Worm (Caenorhabditis elegans) whole organism, L2 larva: Measurements from ENCODE around the gene gcst-1.

Experiments used
- C34F6.9 ChIP-seq: fragments of 150-350 bp; optimal IDR thresholded peaks from 2 replicates; lab custom pipeline; 2014; ENCODE audit warnings: missing biosample characterization, missing genetic modification characterization
- F13H6.1 ChIP-seq: sonication (generic microtip); optimal IDR thresholded peaks from 2 replicates; lab custom pipeline; 2016; ENCODE audit warnings: missing genetic modification characterization, missing compliant biosample characterization
- Y55F3AM.14 ChIP-seq: fragments of 200-800 bp; sonication (Bioruptor generic); optimal IDR thresholded peaks from 2 replicates; lab custom pipeline; 2018; ENCODE audit warnings: mild to moderate bottlenecking, missing genetic modification characterization, missing compliant biosample characterization
- aly-2 ChIP-seq: fragments of 150-350 bp; optimal IDR thresholded peaks from 2 replicates; lab custom pipeline; 2014; ENCODE audit warnings: missing biosample characterization, missing genetic modification characterization
- blmp-1 ChIP-seq: sonication (generic microtip); optimal IDR thresholded peaks from 2 replicates; lab custom pipeline; 2017; ENCODE audit warnings: missing genetic modification characterization, mild to moderate bottlenecking, missing compliant biosample characterization, antibody characterized with exemption, moderate library complexity; ENCODE audit not compliant: insufficient read depth
- ceh-16 ChIP-seq: fragments of 150-350 bp; optimal IDR thresholded peaks from 2 replicates; lab custom pipeline; 2014; ENCODE audit warnings: missing biosample characterization, missing genetic modification characterization
- crh-2 ChIP-seq: sonication (generic microtip); optimal IDR thresholded peaks from 2 replicates; lab custom pipeline; 2017; ENCODE audit warnings: missing biosample characterization, missing genetic modification characterization
- dmd-4 ChIP-seq: sonication (generic microtip); optimal IDR thresholded peaks from 2 replicates; lab custom pipeline; 2017; ENCODE audit warnings: missing biosample characterization, missing genetic modification characterization
- egl-27 ChIP-seq: sonication (generic microtip); optimal IDR thresholded peaks from 3 replicates; lab custom pipeline; 2017; ENCODE audit warnings: missing biosample characterization, missing genetic modification reagents, missing genetic modification characterization
- elt-3 ChIP-seq: sonication (generic microtip); optimal IDR thresholded peaks from 2 replicates; lab custom pipeline; 2017; ENCODE audit warnings: missing biosample characterization, missing genetic modification characterization
- fos-1 ChIP-seq: fragments of 150-350 bp; optimal IDR thresholded peaks from 2 replicates; lab custom pipeline; 2014; ENCODE audit warnings: missing biosample characterization, missing genetic modification characterization
- gmeb-1 ChIP-seq: fragments of 150-350 bp; optimal IDR thresholded peaks from 2 replicates; lab custom pipeline; 2014; ENCODE audit warnings: missing biosample characterization, missing genetic modification characterization
- lin-11 ChIP-seq: fragments of 150-350 bp; sonication (generic microtip); optimal IDR thresholded peaks from 2 replicates; lab custom pipeline; 2014; ENCODE audit warnings: missing biosample characterization, missing genetic modification characterization, inconsistent platforms, mixed read lengths
- lin-13 ChIP-seq: fragments of 150-350 bp; optimal IDR thresholded peaks from 2 replicates; lab custom pipeline; 2014; ENCODE audit warnings: missing biosample characterization, missing genetic modification reagents, missing genetic modification characterization
- mbf-1 ChIP-seq: sonication (generic microtip); optimal IDR thresholded peaks from 2 replicates; lab custom pipeline; 2017; ENCODE audit warnings: missing biosample characterization, missing genetic modification characterization
- mdl-1 ChIP-seq, 2 experiments: fragments of 150-350 bp in 1 of 2; sonication (generic microtip) in 1 of 2; optimal IDR thresholded peaks; 2 replicates each; lab custom pipeline; 2017; ENCODE audit warnings: missing biosample characterization in 2 of 2, missing genetic modification characterization in 2 of 2
- nhr-11 ChIP-seq: fragments of 150-350 bp; optimal IDR thresholded peaks from 2 replicates; lab custom pipeline; 2014; ENCODE audit warnings: missing biosample characterization, missing genetic modification characterization
- nhr-129 ChIP-seq: fragments of 150-350 bp; optimal IDR thresholded peaks from 2 replicates; lab custom pipeline; 2014; ENCODE audit warnings: missing biosample characterization, missing genetic modification characterization
- nhr-21 ChIP-seq: fragments of 150-350 bp; optimal IDR thresholded peaks from 2 replicates; lab custom pipeline; 2014; ENCODE audit warnings: missing biosample characterization, missing genetic modification characterization
- nhr-23 ChIP-seq: fragments of 150-350 bp; optimal IDR thresholded peaks from 2 replicates; lab custom pipeline; 2014; ENCODE audit warnings: missing biosample characterization, missing genetic modification reagents, missing genetic modification characterization
- nhr-237 ChIP-seq: fragments of 150-350 bp; optimal IDR thresholded peaks from 2 replicates; lab custom pipeline; 2014; ENCODE audit warnings: missing biosample characterization, missing genetic modification characterization
- nhr-25 ChIP-seq: fragments of 150-350 bp; sonication (generic microtip); optimal IDR thresholded peaks from 3 replicates; lab custom pipeline; 2014; ENCODE audit warnings: missing biosample characterization, missing genetic modification characterization
- nhr-6 ChIP-seq: fragments of 150-350 bp; optimal IDR thresholded peaks from 2 replicates; lab custom pipeline; 2014; ENCODE audit warnings: missing biosample characterization, missing genetic modification characterization
- nhr-77 ChIP-seq: fragments of 150-350 bp; optimal IDR thresholded peaks from 2 replicates; lab custom pipeline; 2014; ENCODE audit warnings: missing biosample characterization, missing genetic modification characterization
- peb-1 ChIP-seq: fragments of 150-350 bp; optimal IDR thresholded peaks from 2 replicates; lab custom pipeline; 2014; ENCODE audit warnings: missing biosample characterization, missing genetic modification characterization
- sem-4 ChIP-seq: fragments of 150-350 bp; optimal IDR thresholded peaks from 2 replicates; lab custom pipeline; 2014; ENCODE audit warnings: missing biosample characterization, missing genetic modification reagents, missing genetic modification characterization
- sma-3 ChIP-seq: sonication (generic microtip); optimal IDR thresholded peaks from 2 replicates; lab custom pipeline; 2016; ENCODE audit warnings: missing genetic modification reagents, missing genetic modification characterization, missing compliant biosample characterization
- sma-9 ChIP-seq, 2 experiments: fragments of 150-350 bp in 1 of 2; sonication (generic microtip) in 1 of 2; optimal IDR thresholded peaks; 2 replicates each; lab custom pipeline; 2014 to 2016; ENCODE audit warnings: missing genetic modification characterization in 2 of 2, mild to moderate bottlenecking in 1 of 2, missing biosample characterization in 1 of 2, missing compliant biosample characterization in 1 of 2, missing genetic modification reagents in 1 of 2, moderate library complexity in 1 of 2
- unc-39 ChIP-seq: fragments of 150-350 bp; optimal IDR thresholded peaks from 2 replicates; lab custom pipeline; 2014; ENCODE audit warnings: missing biosample characterization, missing genetic modification characterization
- unc-55 ChIP-seq: fragments of 150-350 bp; sonication (generic microtip); optimal IDR thresholded peaks from 3 replicates; lab custom pipeline; 2014; ENCODE audit warnings: missing biosample characterization, missing genetic modification reagents, missing genetic modification characterization
- ztf-1 ChIP-seq: fragments of 200-800 bp; sonication (Bioruptor generic); conservative IDR thresholded peaks from 2 replicates; pipeline ENCODE4 v1.3.6; 2022; ENCODE audit warnings: missing genetic modification characterization, missing compliant biosample characterization
- ztf-11 ChIP-seq: sonication (generic microtip); optimal IDR thresholded peaks from 2 replicates; lab custom pipeline; 2017; ENCODE audit warnings: missing biosample characterization, missing genetic modification characterization
- ztf-4 ChIP-seq: fragments of 150-350 bp; optimal IDR thresholded peaks from 2 replicates; lab custom pipeline; 2014; ENCODE audit warnings: missing biosample characterization, missing genetic modification characterization

Gene gcst-1

DNA sequence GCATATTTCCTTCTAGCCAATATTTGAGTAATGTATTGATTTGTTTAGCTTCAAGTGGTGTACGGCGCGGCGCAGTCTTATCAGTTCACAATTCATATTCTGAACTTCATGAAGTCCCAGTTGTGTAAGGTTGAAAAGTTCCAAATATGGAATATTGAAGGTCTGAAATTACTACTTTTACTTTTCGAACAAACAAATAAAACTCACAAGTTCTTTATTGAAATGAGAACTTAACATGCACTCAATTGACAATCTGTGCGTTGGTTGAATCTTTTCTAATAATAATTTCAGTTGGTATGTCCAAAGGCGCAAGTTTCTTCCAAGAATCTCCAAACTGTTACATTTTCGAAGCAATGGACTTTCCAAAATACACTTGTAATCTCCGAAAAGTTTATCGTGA lies 46.1 kb downstream of the gcst-1 start, which contains the start of gene C53A3.4:
Gene C53A3.4 (minus strand): TSS at position 101 of the 400 bp plus-strand sequence.
- no peak for TF ChIP-seq nhr-23 (tag; lab: Kevin White, UChicago)
- TF ChIP-seq crh-2 (tag; lab: Kevin White, UChicago): no peak
- no peak for TF ChIP-seq sma-9 (GFP tag; optimal IDR thresholded peaks at IDR 0.05; lab: Kevin White, UChicago)
- TF ChIP-seq sma-9 (tag; optimal IDR thresholded peaks at IDR 0.05; lab: Kevin White, UChicago): no peak
- TF ChIP-seq lin-11 (tag; lab: Kevin White, UChicago): no peak
- no peak for TF ChIP-seq lin-13
- TF ChIP-seq Y55F3AM.14 (GFP tag; lab: Kevin White, UChicago): no peak
- no peak for TF ChIP-seq nhr-6 (tag; lab: Kevin White, UChicago)
- no peak for TF ChIP-seq nhr-21
- no peak for TF ChIP-seq ztf-11
- TF ChIP-seq nhr-25 (tag; lab: Kevin White, UChicago): no peak
- TF ChIP-seq blmp-1 (tag; lab: Kevin White, UChicago): no peak
- TF ChIP-seq aly-2: no peak
- TF ChIP-seq unc-55: no peak
- TF ChIP-seq nhr-77: no peak
- TF ChIP-seq nhr-11: no peak
- TF ChIP-seq F13H6.1 (tag; lab: Kevin White, UChicago): no peak
- no peak for TF ChIP-seq egl-27 (tag; lab: Kevin White, UChicago)

- no peak for TF ChIP-seq ztf-4
- no peak for TF ChIP-seq ztf-1 (GFP tag; lab: Robert Waterston, UW)
- TF ChIP-seq nhr-237 (tag; lab: Kevin White, UChicago): no peak
- TF ChIP-seq nhr-77: no peak
- TF ChIP-seq sma-9 (GFP tag; optimal IDR thresholded peaks at IDR 0.05; lab: Kevin White, UChicago): no peak
- TF ChIP-seq sma-9 (tag; optimal IDR thresholded peaks at IDR 0.05; lab: Kevin White, UChicago): no peak
- no peak for TF ChIP-seq unc-39 (tag; lab: Kevin White, UChicago)
- no peak for TF ChIP-seq dmd-4
- TF ChIP-seq nhr-129 (tag; lab: Kevin White, UChicago): no peak
- no peak for TF ChIP-seq peb-1 (tag; lab: Kevin White, UChicago)
- TF ChIP-seq ceh-16 (tag; lab: Kevin White, UChicago): no peak
- TF ChIP-seq sem-4: no peak
Measured at ce11 chrV:5760132-5760531, 47.4 kb downstream of the gcst-1 start, which contains the start of gene C53A3.1. Gene C53A3.1 (minus strand): TSS chrV:5760232.

- TF ChIP-seq mbf-1 (tag; lab: Kevin White, UChicago) (no peak), F13H6.1 (tag; lab: Kevin White, UChicago) (peak; percentile 74), sma-9 (GFP tag; optimal IDR thresholded peaks at IDR 0.05; lab: Kevin White, UChicago) (peak; percentile 96), sma-9 (tag; optimal IDR thresholded peaks at IDR 0.05; lab: Kevin White, UChicago) (no peak), gmeb-1 (tag; lab: Kevin White, UChicago) (peak; percentile 45), C34F6.9 (tag; lab: Kevin White, UChicago) (peak; percentile 15), blmp-1 (tag; lab: Kevin White, UChicago) (peak; percentile 85), crh-2 (tag; lab: Kevin White, UChicago) (peak; percentile 85), sma-3 (peak; percentile 73), nhr-25 (tag; lab: Kevin White, UChicago) (peak; percentile 84), ceh-16 (tag; lab: Kevin White, UChicago) (no peak), sem-4 (peak; percentile 53), egl-27 (tag; lab: Kevin White, UChicago) (peak; percentile 73), mdl-1 (tag; optimal IDR thresholded peaks at IDR 0.05; lab: Kevin White, UChicago) (peak; percentile 11 to 17), nhr-6 (tag; lab: Kevin White, UChicago) (peak; percentile 28), ztf-4 (no peak), nhr-21 (peak; percentile 45), fos-1 (tag; lab: Kevin White, UChicago) (peak; percentile 75), elt-3 (tag; lab: Kevin White, UChicago) (no peak)
Measured at ce11 chrV:5763787-5764186, 51.1 kb downstream of the gcst-1 start, which contains the start of gene pgph-3. Gene pgph-3 (minus strand): TSS chrV:5763846.
